Worm (Caenorhabditis elegans) whole organism, L3 larva: ENCODE measurements around the gene F26G1.5.

ENCODE experiments used
- R02D3.7 ChIP-seq: fragments of 150-350 bp; optimal IDR thresholded peaks from 2 replicates; lab custom pipeline; 2014; ENCODE audit warnings: missing biosample characterization, missing genetic modification characterization
- ZK546.5 ChIP-seq: sonication (generic microtip); optimal IDR thresholded peaks from 2 replicates; lab custom pipeline; 2017; ENCODE audit warnings: missing biosample characterization, missing genetic modification characterization
- aly-2 ChIP-seq: fragments of 150-350 bp; optimal IDR thresholded peaks from 2 replicates; lab custom pipeline; 2014; ENCODE audit warnings: missing biosample characterization, missing genetic modification characterization
- ama-1 ChIP-seq: fragments of 150-350 bp; optimal IDR thresholded peaks from 2 replicates; lab custom pipeline; 2018
- ceh-16 ChIP-seq: sonication (generic microtip); optimal IDR thresholded peaks from 2 replicates; lab custom pipeline; 2017; ENCODE audit warnings: missing biosample characterization, missing genetic modification characterization
- ceh-28 ChIP-seq: fragments of 150-350 bp; optimal IDR thresholded peaks from 2 replicates; lab custom pipeline; 2014; ENCODE audit warnings: missing biosample characterization, missing genetic modification reagents, missing genetic modification characterization
- ceh-82 ChIP-seq: fragments of 150-350 bp; optimal IDR thresholded peaks from 2 replicates; lab custom pipeline; 2014; ENCODE audit warnings: missing biosample characterization, missing genetic modification characterization
- ceh-9 ChIP-seq: sonication (generic microtip); optimal IDR thresholded peaks from 2 replicates; lab custom pipeline; 2018; ENCODE audit warnings: missing biosample characterization, missing genetic modification characterization
- daf-12 ChIP-seq: fragments of 150-350 bp; optimal IDR thresholded peaks from 2 replicates; lab custom pipeline; 2014; ENCODE audit warnings: missing biosample characterization, missing genetic modification reagents, missing genetic modification characterization
- egl-27 ChIP-seq: sonication (generic microtip); optimal IDR thresholded peaks from 4 replicates; lab custom pipeline; 2017; ENCODE audit warnings: missing biosample characterization, missing genetic modification reagents, missing genetic modification characterization
- egl-5 ChIP-seq: fragments of 150-350 bp; optimal IDR thresholded peaks from 2 replicates; lab custom pipeline; 2017; ENCODE audit warnings: missing biosample characterization, missing genetic modification reagents, missing genetic modification characterization, inconsistent platforms
- elt-1 ChIP-seq: fragments of 150-350 bp; optimal IDR thresholded peaks from 2 replicates; lab custom pipeline; 2014; ENCODE audit warnings: missing biosample characterization, missing genetic modification characterization
- elt-2 ChIP-seq: sonication (generic microtip); optimal IDR thresholded peaks from 2 replicates; lab custom pipeline; 2016; ENCODE audit warnings: missing genetic modification reagents, mild to moderate bottlenecking, missing genetic modification characterization, missing compliant biosample characterization
- elt-3 ChIP-seq, 3 experiments: fragments of 150-350 bp in 1 of 3; sonication (generic microtip) in 2 of 3; optimal IDR thresholded peaks; 2 replicates in 2 of 3; 4 replicates in 1 of 3; lab custom pipeline; 2014 to 2017; ENCODE audit warnings: missing biosample characterization in 3 of 3, missing genetic modification characterization in 3 of 3
- eor-1 ChIP-seq, 2 experiments: fragments of 150-350 bp; optimal IDR thresholded peaks; 2 replicates each; lab custom pipeline; 2014 to 2018; ENCODE audit warnings: missing biosample characterization in 2 of 2, missing genetic modification characterization in 2 of 2
- fkh-10 ChIP-seq: sonication (generic microtip); optimal IDR thresholded peaks from 2 replicates; lab custom pipeline; 2017; ENCODE audit warnings: missing biosample characterization, missing genetic modification reagents, missing genetic modification characterization
- fkh-2 ChIP-seq: fragments of 150-350 bp; optimal IDR thresholded peaks from 2 replicates; lab custom pipeline; 2014; ENCODE audit warnings: missing biosample characterization, missing genetic modification reagents, missing genetic modification characterization
- fos-1 ChIP-seq: fragments of 150-350 bp; optimal IDR thresholded peaks from 2 replicates; lab custom pipeline; 2014; ENCODE audit warnings: missing biosample characterization, missing genetic modification characterization
- hmg-11 ChIP-seq: sonication (generic microtip); optimal IDR thresholded peaks from 2 replicates; lab custom pipeline; 2016; ENCODE audit warnings: missing genetic modification characterization, missing compliant biosample characterization
- jun-1 ChIP-seq: fragments of 150-350 bp; optimal IDR thresholded peaks from 2 replicates; lab custom pipeline; 2014; ENCODE audit warnings: missing biosample characterization, missing genetic modification reagents, missing genetic modification characterization
- lin-15B ChIP-seq: fragments of 150-350 bp; optimal IDR thresholded peaks from 2 replicates; lab custom pipeline; 2014; ENCODE audit warnings: missing biosample characterization, missing genetic modification characterization
- lin-39 ChIP-seq: fragments of 150-350 bp; optimal IDR thresholded peaks from 2 replicates; lab custom pipeline; 2018; ENCODE audit warnings: missing biosample characterization, missing genetic modification reagents, missing genetic modification characterization
- lsy-12 ChIP-seq: sonication (generic microtip); optimal IDR thresholded peaks from 2 replicates; lab custom pipeline; 2016; ENCODE audit warnings: mild to moderate bottlenecking, missing genetic modification characterization, missing compliant biosample characterization
- mdl-1 ChIP-seq: fragments of 150-350 bp; optimal IDR thresholded peaks from 2 replicates; lab custom pipeline; 2014; ENCODE audit warnings: missing biosample characterization, missing genetic modification characterization
- mml-1 ChIP-seq: fragments of 150-350 bp; sonication (generic microtip); optimal IDR thresholded peaks from 3 replicates; lab custom pipeline; 2014; ENCODE audit warnings: missing biosample characterization, missing genetic modification characterization
- nfya-1 ChIP-seq: sonication (generic microtip); optimal IDR thresholded peaks from 2 replicates; lab custom pipeline; 2017; ENCODE audit warnings: missing genetic modification characterization, mild to moderate bottlenecking, missing compliant biosample characterization, antibody characterized with exemption, moderate library complexity; ENCODE audit not compliant: insufficient read depth
- nhr-11 ChIP-seq: fragments of 150-350 bp; optimal IDR thresholded peaks from 2 replicates; lab custom pipeline; 2014; ENCODE audit warnings: missing biosample characterization, missing genetic modification characterization
- nhr-12 ChIP-seq: fragments of 150-350 bp; optimal IDR thresholded peaks from 2 replicates; lab custom pipeline; 2014; ENCODE audit warnings: missing biosample characterization, missing genetic modification characterization
- nhr-23 ChIP-seq: fragments of 150-350 bp; optimal IDR thresholded peaks from 2 replicates; lab custom pipeline; 2014; ENCODE audit warnings: missing biosample characterization, missing genetic modification reagents, missing genetic modification characterization
- nhr-237 ChIP-seq: fragments of 150-350 bp; optimal IDR thresholded peaks from 2 replicates; lab custom pipeline; 2014; ENCODE audit warnings: missing biosample characterization, missing genetic modification characterization
- nhr-25 ChIP-seq: sonication (generic microtip); optimal IDR thresholded peaks from 2 replicates; lab custom pipeline; 2017; ENCODE audit warnings: missing biosample characterization, missing genetic modification characterization
- nhr-28 ChIP-seq: fragments of 150-350 bp; optimal IDR thresholded peaks from 2 replicates; lab custom pipeline; 2014; ENCODE audit warnings: missing biosample characterization, missing genetic modification characterization
- nhr-43 ChIP-seq: sonication (generic microtip); optimal IDR thresholded peaks from 2 replicates; lab custom pipeline; 2016; ENCODE audit warnings: mild to moderate bottlenecking, missing genetic modification characterization, missing compliant biosample characterization; ENCODE audit not compliant: poor library complexity, severe bottlenecking
- nhr-67 ChIP-seq: fragments of 150-350 bp; optimal IDR thresholded peaks from 2 replicates; lab custom pipeline; 2014; ENCODE audit warnings: missing biosample characterization, missing genetic modification characterization
- nhr-76 ChIP-seq: fragments of 150-350 bp; sonication (generic microtip); optimal IDR thresholded peaks from 5 replicates; lab custom pipeline; 2014; ENCODE audit warnings: missing biosample characterization, missing genetic modification characterization
- nhr-77 ChIP-seq: fragments of 150-350 bp; optimal IDR thresholded peaks from 2 replicates; lab custom pipeline; 2014; ENCODE audit warnings: missing biosample characterization, missing genetic modification characterization
- pha-4 ChIP-seq: fragments of 150-350 bp; optimal IDR thresholded peaks from 2 replicates; lab custom pipeline; 2014; ENCODE audit warnings: missing biosample characterization, missing genetic modification reagents, missing genetic modification characterization
- pqm-1 ChIP-seq: fragments of 150-350 bp; optimal IDR thresholded peaks from 2 replicates; lab custom pipeline; 2017; ENCODE audit warnings: missing biosample characterization, missing genetic modification characterization, inconsistent platforms
- sea-2 ChIP-seq: fragments of 150-350 bp; sonication (generic microtip); optimal IDR thresholded peaks from 4 replicates; lab custom pipeline; 2014; ENCODE audit warnings: missing biosample characterization, missing genetic modification reagents, missing genetic modification characterization
- skn-1 ChIP-seq: fragments of 150-350 bp; optimal IDR thresholded peaks from 2 replicates; lab custom pipeline; 2014; ENCODE audit warnings: missing biosample characterization, missing genetic modification characterization
- snpc-4 ChIP-seq: fragments of 150-350 bp; optimal IDR thresholded peaks from 2 replicates; lab custom pipeline; 2014; ENCODE audit warnings: missing biosample characterization, missing genetic modification characterization
- tbx-2 ChIP-seq: sonication (generic microtip); optimal IDR thresholded peaks from 2 replicates; lab custom pipeline; 2016; ENCODE audit warnings: mild to moderate bottlenecking, missing genetic modification characterization, missing compliant biosample characterization
- unc-39 ChIP-seq: sonication (generic microtip); optimal IDR thresholded peaks from 4 replicates; lab custom pipeline; 2017; ENCODE audit warnings: missing biosample characterization, missing genetic modification characterization
- unc-62 ChIP-seq: fragments of 150-350 bp; sonication (generic microtip); optimal IDR thresholded peaks from 4 replicates; lab custom pipeline; 2014; ENCODE audit warnings: missing biosample characterization, missing genetic modification reagents, missing genetic modification characterization
- zag-1 ChIP-seq: fragments of 150-350 bp; optimal IDR thresholded peaks from 2 replicates; lab custom pipeline; 2014; ENCODE audit warnings: missing biosample characterization, missing genetic modification characterization
- ztf-11 ChIP-seq: fragments of 150-350 bp; optimal IDR thresholded peaks from 2 replicates; lab custom pipeline; 2014; ENCODE audit warnings: missing biosample characterization, missing genetic modification characterization
- ztf-4 ChIP-seq: fragments of 150-350 bp; optimal IDR thresholded peaks from 2 replicates; lab custom pipeline; 2014; ENCODE audit warnings: missing biosample characterization, missing genetic modification characterization

F26G1.5 gene

DNA sequence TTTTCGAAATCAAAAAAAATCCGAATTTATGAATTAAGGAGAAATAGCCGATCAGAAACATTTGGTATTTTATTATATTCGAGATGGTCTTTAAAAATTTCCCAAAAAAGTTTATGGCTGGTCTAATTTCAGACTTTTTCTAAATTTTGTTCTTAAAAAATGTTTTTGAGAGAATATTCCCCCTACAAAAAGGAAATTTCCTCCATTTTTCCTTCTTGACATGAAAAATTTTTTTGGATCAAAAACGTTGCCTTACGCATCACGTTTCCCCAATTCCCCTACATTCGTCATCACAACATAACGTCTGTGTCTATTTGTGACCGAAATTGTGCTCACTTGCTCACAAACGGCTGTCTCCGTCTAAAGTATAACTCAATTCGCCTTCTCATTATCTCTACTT, 22.1 kb upstream of the F26G1.5 start:
- TF ChIP-seq nhr-23 (tag; lab: Kevin White, UChicago) (no peak), fkh-10 (GFP tag; lab: Kevin White, UChicago) (no peak), ztf-4 (tag; lab: Kevin White, UChicago) (no peak), pha-4 (tag; lab: Kevin White, UChicago) (no peak), aly-2 (tag; lab: Kevin White, UChicago) (no peak), mdl-1 (no peak), ceh-9 (no peak), daf-12 (tag; lab: Kevin White, UChicago) (no peak), tbx-2 (no peak), elt-2 (no peak), nhr-25 (tag; lab: Kevin White, UChicago) (no peak), lsy-12 (no peak), hmg-11 (no peak), nfya-1 (tag; lab: Kevin White, UChicago) (no peak), lin-39 (tag; lab: Kevin White, UChicago) (no peak), nhr-67 (tag; lab: Kevin White, UChicago) (no peak)

ce11 chrII:4791272-4791671, 20.1 kb upstream of the F26G1.5 start, which contains the start of gene F26G1.1:
F26G1.1 (plus strand) TSS chrII:4791618.
- TF ChIP-seq lin-39 (tag; lab: Kevin White, UChicago): no peak
- peak; percentile 17 for TF ChIP-seq hmg-11
- no peak for TF ChIP-seq aly-2 (tag; lab: Kevin White, UChicago)
- no peak for TF ChIP-seq nhr-12
- no peak for TF ChIP-seq ceh-82 (tag; lab: Kevin White, UChicago)
- TF ChIP-seq pqm-1 (tag; lab: Kevin White, UChicago): no peak
- TF ChIP-seq nhr-77 (tag; lab: Kevin White, UChicago): no peak
- TF ChIP-seq R02D3.7 (tag; lab: Kevin White, UChicago): no peak
- TF ChIP-seq nhr-28: no peak
- TF ChIP-seq nfya-1 (tag; lab: Kevin White, UChicago): peak; percentile 61
- TF ChIP-seq mdl-1: no peak
- no peak for TF ChIP-seq ceh-16
- no peak for TF ChIP-seq ZK546.5
- TF ChIP-seq elt-1 (tag; lab: Kevin White, UChicago): no peak
- no peak for TF ChIP-seq ceh-28 (tag; lab: Kevin White, UChicago)
- peak; percentile 45 for TF ChIP-seq nhr-23 (tag; lab: Kevin White, UChicago)
- TF ChIP-seq ama-1 (lab: Kevin White, UChicago): no peak
- TF ChIP-seq ceh-9: no peak
- peak; percentile 51 for TF ChIP-seq pha-4 (tag; lab: Kevin White, UChicago)
- no peak for TF ChIP-seq fos-1 (tag; lab: Kevin White, UChicago)
- no peak for TF ChIP-seq mml-1 (tag; lab: Kevin White, UChicago)
- TF ChIP-seq nhr-25 (tag; lab: Kevin White, UChicago): no peak
- TF ChIP-seq tbx-2: no peak
- TF ChIP-seq egl-5 (tag; lab: Kevin White, UChicago): no peak
- no peak for TF ChIP-seq unc-39 (tag; lab: Kevin White, UChicago)
- TF ChIP-seq nhr-11 (tag; lab: Kevin White, UChicago): no peak
- no peak for TF ChIP-seq snpc-4 (tag; lab: Kevin White, UChicago)
- TF ChIP-seq egl-27 (tag; lab: Kevin White, UChicago): no peak
- no peak for TF ChIP-seq nhr-237
- TF ChIP-seq lin-15B (tag; lab: Kevin White, UChicago): peak; percentile 36
- no peak for TF ChIP-seq skn-1
- no peak for TF ChIP-seq jun-1
- no peak for TF ChIP-seq nhr-76 (tag; lab: Kevin White, UChicago)
- no peak for TF ChIP-seq sea-2 (GFP tag; lab: Kevin White, UChicago)
- no peak for TF ChIP-seq eor-1 (tag; optimal IDR thresholded peaks at IDR 0.05; lab: Kevin White, UChicago)
- TF ChIP-seq unc-62 (GFP tag; lab: Kevin White, UChicago): no peak
- TF ChIP-seq daf-12 (tag; lab: Kevin White, UChicago): no peak
- TF ChIP-seq ztf-4 (tag; lab: Kevin White, UChicago): no peak
- no peak for TF ChIP-seq zag-1 (tag; lab: Kevin White, UChicago)
- TF ChIP-seq lsy-12: peak; percentile 59
- no peak for TF ChIP-seq elt-3 (tag; optimal IDR thresholded peaks at IDR 0.05; lab: Kevin White, UChicago)
- no peak for TF ChIP-seq fkh-10 (GFP tag; lab: Kevin White, UChicago)
- peak; percentile 87 for TF ChIP-seq nhr-43 (tag; lab: Kevin White, UChicago)
- peak; percentile 45 for TF ChIP-seq elt-2
- TF ChIP-seq nhr-67 (tag; lab: Kevin White, UChicago): no peak
- no peak for TF ChIP-seq ztf-11 (tag; lab: Kevin White, UChicago)
- TF ChIP-seq fkh-2: no peak
